Worm (Caenorhabditis elegans): Measurements from ENCODE around the gene K05F1.14.

K05F1.14 gene

ce11 chrII:5833136-5833535 is 40.7 kb upstream of the K05F1.14 start, which contains the start of gene gtap-1:
gtap-1 (minus strand) TSS chrII:5833236.
- no peak for TF ChIP-seq scrt-1 (GFP tag; IDR thresholded peaks at IDR 0.05)
- TF ChIP-seq hmg-4 (GFP tag; optimal IDR thresholded peaks at IDR 0.05) = no peak
- no peak for TF ChIP-seq B0310.2 (tag; optimal IDR thresholded peaks at IDR 0.05)
- no peak for TF ChIP-seq pes-1 (GFP tag; IDR thresholded peaks at IDR 0.05)
- TF ChIP-seq aly-1 (tag; optimal IDR thresholded peaks at IDR 0.05) = no peak
- TF ChIP-seq ama-1 (optimal IDR thresholded peaks at IDR 0.05) = no peak
- no peak for TF ChIP-seq tra-4 (tag; optimal IDR thresholded peaks at IDR 0.05)
- no peak for TF ChIP-seq hnd-1 (tag; optimal IDR thresholded peaks at IDR 0.05)

- TF ChIP-seq aly-1 (tag; optimal IDR thresholded peaks at IDR 0.05) = no peak
Observed at ce11 chrII:5831373-5831772, 39.0 kb upstream of the K05F1.14 start.

- TF ChIP-seq sea-1 (GFP tag; conservative IDR thresholded peaks at IDR 0.05) (no peak), flt-1 (GFP tag; IDR thresholded peaks at IDR 0.05) (no peak), ceh-36 (tag; optimal IDR thresholded peaks at IDR 0.05) (no peak)
Observed at ce11 chrII:5829940-5830424, 37.6 kb upstream of the K05F1.14 start, which contains the start of gene col-74. col-74 (plus strand) TSS chrII:5830374.

- TF ChIP-seq pes-1 (GFP tag; IDR thresholded peaks at IDR 0.05) = no peak
- no peak for TF ChIP-seq ceh-36 (tag; optimal IDR thresholded peaks at IDR 0.05)
- no peak for TF ChIP-seq hnd-1 (tag; optimal IDR thresholded peaks at IDR 0.05)
- TF ChIP-seq scrt-1 (GFP tag; IDR thresholded peaks at IDR 0.05) = no peak
- no peak for TF ChIP-seq ama-1 (optimal IDR thresholded peaks at IDR 0.05)
- TF ChIP-seq tra-4 (tag; optimal IDR thresholded peaks at IDR 0.05) = no peak
- TF ChIP-seq aly-1 (tag; optimal IDR thresholded peaks at IDR 0.05) = no peak
- no peak for TF ChIP-seq tbx-37 (GFP tag; conservative IDR thresholded peaks at IDR 0.05)
- no peak for TF ChIP-seq B0310.2 (tag; optimal IDR thresholded peaks at IDR 0.05)
- no peak for TF ChIP-seq tbx-11 (GFP tag; IDR thresholded peaks at IDR 0.05)
- no peak for TF ChIP-seq sea-1 (GFP tag; conservative IDR thresholded peaks at IDR 0.05)
- TF ChIP-seq hmbx-1 (tag; optimal IDR thresholded peaks at IDR 0.05) = no peak
- TF ChIP-seq ceh-13 (GFP tag; optimal IDR thresholded peaks at IDR 0.05) = no peak
- TF ChIP-seq flt-1 (GFP tag; IDR thresholded peaks at IDR 0.05) = no peak
- no peak for TF ChIP-seq ets-7 (tag; optimal IDR thresholded peaks at IDR 0.05)
- no peak for TF ChIP-seq F13C5.2 (tag; optimal IDR thresholded peaks at IDR 0.05)
Observed at ce11 chrII:5828486-5828885, 36.1 kb upstream of the K05F1.14 start, which contains the start of gene ZK1248.11. ZK1248.11 (minus strand) TSS chrII:5828586.

- TF ChIP-seq ceh-13 (GFP tag; optimal IDR thresholded peaks at IDR 0.05) = no peak
- TF ChIP-seq tbx-37 (GFP tag; conservative IDR thresholded peaks at IDR 0.05) = no peak
- no peak for TF ChIP-seq aly-1 (tag; optimal IDR thresholded peaks at IDR 0.05)
- TF ChIP-seq hnd-1 (tag; optimal IDR thresholded peaks at IDR 0.05) = no peak
- no peak for TF ChIP-seq F13C5.2 (tag; optimal IDR thresholded peaks at IDR 0.05)
- no peak for TF ChIP-seq ceh-36 (tag; optimal IDR thresholded peaks at IDR 0.05)
- no peak for TF ChIP-seq tbx-11 (GFP tag; IDR thresholded peaks at IDR 0.05)
- TF ChIP-seq B0310.2 (tag; optimal IDR thresholded peaks at IDR 0.05) = no peak
- no peak for TF ChIP-seq ets-7 (tag; optimal IDR thresholded peaks at IDR 0.05)
- no peak for TF ChIP-seq sea-1 (GFP tag; conservative IDR thresholded peaks at IDR 0.05)
- no peak for TF ChIP-seq hmbx-1 (tag; optimal IDR thresholded peaks at IDR 0.05)
- no peak for TF ChIP-seq scrt-1 (GFP tag; IDR thresholded peaks at IDR 0.05)
- TF ChIP-seq pes-1 (GFP tag; IDR thresholded peaks at IDR 0.05) = no peak
Observed at ce11 chrII:5827364-5827763, 35.0 kb upstream of the K05F1.14 start, which contains the start of gene tbc-2. tbc-2 (minus strand) TSS chrII:5827443.

ce11 chrII:5820282-5820762 is 27.9 kb upstream of the K05F1.14 start, which contains the start of gene ehs-1:
ehs-1 (plus strand) TSS chrII:5820712.
- TF ChIP-seq ceh-13 (GFP tag; optimal IDR thresholded peaks at IDR 0.05) (no peak), F13C5.2 (tag; optimal IDR thresholded peaks at IDR 0.05) (no peak), tbx-11 (GFP tag; IDR thresholded peaks at IDR 0.05) (no peak), hmg-4 (GFP tag; optimal IDR thresholded peaks at IDR 0.05) (no peak), scrt-1 (GFP tag; IDR thresholded peaks at IDR 0.05) (no peak), hmbx-1 (tag; optimal IDR thresholded peaks at IDR 0.05) (no peak), ets-7 (tag; optimal IDR thresholded peaks at IDR 0.05) (no peak), B0310.2 (tag; optimal IDR thresholded peaks at IDR 0.05) (no peak), ceh-36 (tag; optimal IDR thresholded peaks at IDR 0.05) (no peak), pes-1 (GFP tag; IDR thresholded peaks at IDR 0.05) (no peak), hnd-1 (tag; optimal IDR thresholded peaks at IDR 0.05) (no peak), aly-1 (tag; optimal IDR thresholded peaks at IDR 0.05) (no peak)

- no peak for TF ChIP-seq ets-7 (tag; optimal IDR thresholded peaks at IDR 0.05)
- no peak for TF ChIP-seq pes-1 (GFP tag; IDR thresholded peaks at IDR 0.05)
- TF ChIP-seq aly-1 (tag; optimal IDR thresholded peaks at IDR 0.05) = no peak
- TF ChIP-seq hmg-4 (GFP tag; optimal IDR thresholded peaks at IDR 0.05) = no peak
- TF ChIP-seq hmbx-1 (tag; optimal IDR thresholded peaks at IDR 0.05) = no peak
Observed at ce11 chrII:5819655-5820054, 27.3 kb upstream of the K05F1.14 start.

DNA sequence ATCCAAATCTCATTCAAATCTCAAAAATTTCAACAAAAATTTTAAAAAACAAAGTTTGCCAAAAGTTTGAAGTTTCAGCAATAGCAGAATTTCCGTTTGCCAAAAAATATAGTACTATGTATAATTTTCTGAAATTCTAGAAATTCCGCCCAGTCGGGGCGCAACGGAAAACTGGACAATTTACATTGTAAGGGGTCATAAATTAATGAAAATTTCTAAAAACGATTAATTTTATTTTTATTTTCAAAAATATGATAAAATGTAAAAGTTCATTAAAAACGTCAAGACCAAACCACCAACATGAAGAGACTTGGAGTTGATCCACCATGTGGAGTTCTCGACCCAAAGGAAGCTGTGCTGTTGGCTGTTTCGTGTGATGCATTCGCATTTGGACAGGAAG is 25.9 kb upstream of the K05F1.14 start, which contains the start of gene ZK1248.4:
Gene ZK1248.4 (plus strand): TSS at position 301 of the 400 bp plus-strand sequence.
- no peak for TF ChIP-seq F13C5.2 (tag; optimal IDR thresholded peaks at IDR 0.05)
- TF ChIP-seq flt-1 (GFP tag; IDR thresholded peaks at IDR 0.05) = no peak

- TF ChIP-seq ceh-36 (tag; optimal IDR thresholded peaks at IDR 0.05) = no peak
- TF ChIP-seq ceh-13 (GFP tag; optimal IDR thresholded peaks at IDR 0.05) = no peak
- TF ChIP-seq tra-4 (tag; optimal IDR thresholded peaks at IDR 0.05) = no peak
- no peak for TF ChIP-seq scrt-1 (GFP tag; IDR thresholded peaks at IDR 0.05)
- no peak for TF ChIP-seq ets-7 (tag; optimal IDR thresholded peaks at IDR 0.05)
- no peak for TF ChIP-seq hmg-4 (GFP tag; optimal IDR thresholded peaks at IDR 0.05)
- TF ChIP-seq B0310.2 (tag; optimal IDR thresholded peaks at IDR 0.05) = no peak
- TF ChIP-seq tbx-11 (GFP tag; IDR thresholded peaks at IDR 0.05) = no peak
- TF ChIP-seq hnd-1 (tag; optimal IDR thresholded peaks at IDR 0.05) = no peak
- TF ChIP-seq aly-1 (tag; optimal IDR thresholded peaks at IDR 0.05) = no peak
- no peak for TF ChIP-seq flt-1 (GFP tag; IDR thresholded peaks at IDR 0.05)
- TF ChIP-seq tbx-37 (GFP tag; conservative IDR thresholded peaks at IDR 0.05) = no peak
- TF ChIP-seq sea-1 (GFP tag; conservative IDR thresholded peaks at IDR 0.05) = no peak
- no peak for TF ChIP-seq pes-1 (GFP tag; IDR thresholded peaks at IDR 0.05)
- TF ChIP-seq hmbx-1 (tag; optimal IDR thresholded peaks at IDR 0.05) = no peak
- no peak for TF ChIP-seq F13C5.2 (tag; optimal IDR thresholded peaks at IDR 0.05)
- TF ChIP-seq ama-1 (optimal IDR thresholded peaks at IDR 0.05) = no peak
Observed at ce11 chrII:5816346-5816745, 24.0 kb upstream of the K05F1.14 start, which contains the start of gene ZK1248.20. ZK1248.20 (plus strand) TSS chrII:5816646.
